Worm (Caenorhabditis elegans) whole organism, late embryonic: Measurements from ENCODE around the gene ZK1127.12.

Experiments used
- C08G9.2 ChIP-seq: sonication (generic microtip); optimal IDR thresholded peaks from 2 replicates; lab custom pipeline; 2016; ENCODE audit warnings: mild to moderate bottlenecking, missing genetic modification characterization, moderate library complexity, missing compliant biosample characterization
- fkh-10 ChIP-seq: fragments of 150-350 bp; optimal IDR thresholded peaks from 2 replicates; lab custom pipeline; 2014; ENCODE audit warnings: missing biosample characterization, missing genetic modification reagents, missing genetic modification characterization
- hlh-30 ChIP-seq: sonication (generic microtip); optimal IDR thresholded peaks from 2 replicates; lab custom pipeline; 2017; ENCODE audit warnings: antibody characterized with exemption, missing genetic modification characterization, missing compliant biosample characterization; ENCODE audit not compliant: insufficient read depth
- unc-3 ChIP-seq, 2 experiments: fragments of 200-800 bp in 1 of 2; sonication (Bioruptor generic) in 1 of 2; sonication (generic microtip) in 1 of 2; conservative IDR thresholded peaks in 1 of 2; optimal IDR thresholded peaks in 1 of 2; 2 replicates each; pipeline versions ENCODE4 v1.3.6 to Lab custom; 2016 to 2022; ENCODE audit warnings: missing compliant biosample characterization in 2 of 2, missing genetic modification characterization in 2 of 2, missing genetic modification reagents in 1 of 2

DNA sequence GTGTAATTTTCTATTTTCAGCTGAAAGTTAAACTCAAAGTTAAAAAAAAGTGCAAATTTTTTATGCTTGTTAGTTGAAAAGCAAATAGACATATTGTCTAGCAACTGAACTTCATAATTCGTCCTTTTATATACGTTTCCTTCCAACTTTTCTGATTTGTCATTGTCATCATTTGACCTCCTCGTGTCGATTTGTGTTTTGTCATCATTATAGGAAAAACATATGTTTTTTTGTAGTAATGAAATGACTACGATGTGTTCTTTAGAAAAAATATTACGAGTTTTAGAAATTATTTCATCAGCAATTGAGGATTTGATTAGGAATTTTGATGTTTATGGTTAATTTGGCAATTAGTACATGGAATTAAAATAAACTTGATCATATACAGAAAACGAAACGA is 8.9 kb downstream of the ZK1127.12 start:
- TF ChIP-seq hlh-30 (tag; lab: Kevin White, UChicago), result no peak
- no peak for TF ChIP-seq fkh-10 (GFP tag; lab: Kevin White, UChicago)
- no peak for TF ChIP-seq unc-3 (GFP tag; conservative IDR thresholded peaks at IDR 0.05; lab: Robert Waterston, UW)
- TF ChIP-seq unc-3 (tag; optimal IDR thresholded peaks at IDR 0.05; lab: Kevin White, UChicago), result no peak
- TF ChIP-seq C08G9.2 (tag; lab: Kevin White, UChicago), result no peak
